Fruit fly (Drosophila melanogaster): ENCODE data around the gene CG34427.
A peak's percentile ranks its signal among the peaks of the same experiment; 100 is the strongest.

The CG34427 gene

dm6 chr3L:8804082-8804814 lies at the start of gene CG34427, which contains the start of gene CG32023:
Gene CG34427 (plus strand): TSS chr3L:8804764.
Gene CG32023 (minus strand): TSS chr3L:8804182.
- no peak for TF ChIP-seq CG11294 (GFP tag; IDR thresholded peaks at IDR 0.05)
- TF ChIP-seq CG4318 (GFP tag; optimal IDR thresholded peaks at IDR 0.05), result no peak

- TF ChIP-seq OdsH (GFP tag; optimal IDR thresholded peaks at IDR 0.05), result no peak
- TF ChIP-seq svp (GFP tag), result peak; percentile 35
Measured at dm6 chr3L:8755689-8756088, 48.9 kb upstream of the CG34427 start, which contains the start of gene CG6576. Gene CG6576 (plus strand): TSS chr3L:8755989.

dm6 chr3L:8763037-8763454 lies 41.5 kb upstream of the CG34427 start:
- TF ChIP-seq CG6854 (GFP tag; optimal IDR thresholded peaks at IDR 0.05) (no peak), vri (GFP tag; optimal IDR thresholded peaks at IDR 0.05) (peak; percentile 67), pdm3 (GFP tag; optimal IDR thresholded peaks at IDR 0.05) (peak; percentile 44), acj6 (GFP tag; optimal IDR thresholded peaks at IDR 0.05) (peak; percentile 35), CG32006 (GFP tag; optimal IDR thresholded peaks at IDR 0.05) (peak; percentile 48), Met (GFP tag; optimal IDR thresholded peaks at IDR 0.05) (peak; percentile 67), CG34406 (GFP tag; optimal IDR thresholded peaks at IDR 0.05) (peak; percentile 59), Lpt (GFP tag; optimal IDR thresholded peaks at IDR 0.05) (no peak), CG10631 (GFP tag; optimal IDR thresholded peaks at IDR 0.05) (no peak), CG4318 (GFP tag; optimal IDR thresholded peaks at IDR 0.05) (no peak), CG6792 (GFP tag; optimal IDR thresholded peaks at IDR 0.05) (peak; percentile 26), achi (GFP tag; optimal IDR thresholded peaks at IDR 0.05) (peak; percentile 58), Hr4 (GFP tag; optimal IDR thresholded peaks at IDR 0.05) (peak; percentile 40), CG8632 (GFP tag; optimal IDR thresholded peaks at IDR 0.05) (peak; percentile 34), CG11762 (GFP tag; optimal IDR thresholded peaks at IDR 0.05; ENCODE audit: insufficient read depth) (no peak), Ets96B (tag; optimal IDR thresholded peaks at IDR 0.05) (no peak), OdsH (GFP tag; optimal IDR thresholded peaks at IDR 0.05) (peak; percentile 48), CG6808 (GFP tag; optimal IDR thresholded peaks at IDR 0.05) (no peak), Hr38 (GFP tag; optimal IDR thresholded peaks at IDR 0.05) (no peak), Gug (GFP tag; IDR thresholded peaks at IDR 0.05) (no peak), dsx (GFP tag; optimal IDR thresholded peaks at IDR 0.05; ENCODE audit: poor library complexity, severe bottlenecking) (no peak), dac (GFP tag; optimal IDR thresholded peaks at IDR 0.05) (no peak), Sox102F (GFP tag; optimal IDR thresholded peaks at IDR 0.05) (peak; percentile 48), Smox (GFP tag; optimal IDR thresholded peaks at IDR 0.05) (peak; percentile 61), Ets21C (GFP tag; optimal IDR thresholded peaks at IDR 0.05) (no peak), topi (GFP tag; optimal IDR thresholded peaks at IDR 0.05) (no peak), Sox14 (GFP tag; optimal IDR thresholded peaks at IDR 0.05) (peak; percentile 70), fkh (GFP tag; optimal IDR thresholded peaks at IDR 0.05) (no peak), Eip93F (GFP tag; optimal IDR thresholded peaks at IDR 0.05) (no peak), eg (GFP tag; IDR thresholded peaks at IDR 0.05) (peak; percentile 53; the same call in 2 of the 3 replicates), CG1621 (tag; optimal IDR thresholded peaks at IDR 0.05) (no peak), CG3919 (GFP tag; optimal IDR thresholded peaks at IDR 0.05) (no peak), CG11294 (GFP tag; IDR thresholded peaks at IDR 0.05) (no peak), CG11902 (GFP tag; optimal IDR thresholded peaks at IDR 0.05) (peak; percentile 37), Hr39 (GFP tag; optimal IDR thresholded peaks at IDR 0.05) (peak; percentile 62), spab (GFP tag; optimal IDR thresholded peaks at IDR 0.05) (no peak), Sox15 (GFP tag; optimal IDR thresholded peaks at IDR 0.05) (peak; percentile 17), Eip75B (GFP tag; optimal IDR thresholded peaks at IDR 0.05) (no peak), CG10669 (GFP tag; optimal IDR thresholded peaks at IDR 0.05) (no peak), Blimp-1 (GFP tag; optimal IDR thresholded peaks at IDR 0.05) (no peak), lz (GFP tag; optimal IDR thresholded peaks at IDR 0.05) (peak; percentile 42), Eip78C (GFP tag) (no peak), CG8119 (GFP tag; IDR thresholded peaks at IDR 0.05) (peak; percentile 47; the same call in 1 of the 3 replicates), CG6276 (GFP tag; optimal IDR thresholded peaks at IDR 0.05) (peak; percentile 20), CG31627 (GFP tag; optimal IDR thresholded peaks at IDR 0.05) (peak; percentile 62)
